Worm (Caenorhabditis elegans): Measurements from ENCODE around the gene dyf-18.

- TF ChIP-seq F10E7.11 (tag; optimal IDR thresholded peaks at IDR 0.05) (no peak), nfya-1 (tag; optimal IDR thresholded peaks at IDR 0.05; ENCODE audit: borderline replicate concordance, insufficient read depth) (no peak), K12H6.12 (tag; optimal IDR thresholded peaks at IDR 0.05) (no peak), T26A5.8 (tag; optimal IDR thresholded peaks at IDR 0.05) (no peak), pha-4 (tag; optimal IDR thresholded peaks at IDR 0.05) (no peak), ama-1 (optimal IDR thresholded peaks at IDR 0.05) (no peak), ama-1 (GFP tag; optimal IDR thresholded peaks at IDR 0.05) (no peak), F39B2.1 (GFP tag; IDR thresholded peaks at IDR 0.05) (no peak), madf-3 (GFP tag; IDR thresholded peaks at IDR 0.05) (no peak), B0261.1 (tag; optimal IDR thresholded peaks at IDR 0.05) (no peak), lin-35 (GFP tag; optimal IDR thresholded peaks at IDR 0.05) (no peak), F49E8.2 (tag; optimal IDR thresholded peaks at IDR 0.05; ENCODE audit: insufficient read depth) (no peak), ccch-3 (GFP tag; optimal IDR thresholded peaks at IDR 0.05) (no peak), C17E4.6 (GFP tag; IDR thresholded peaks at IDR 0.05) (no peak)
These were observed 8.1 kb upstream of the dyf-18 start for ce11 chrIV:11809047-11809446.
